Worm (Caenorhabditis elegans): ENCODE data around the gene T05C12.1.

- no peak for TF ChIP-seq med-1 (GFP tag; optimal IDR thresholded peaks at IDR 0.05; ENCODE audit: insufficient read depth)
- no peak for TF ChIP-seq flt-1 (GFP tag; IDR thresholded peaks at IDR 0.05)
- no peak for TF ChIP-seq klf-2 (GFP tag; conservative IDR thresholded peaks at IDR 0.05)
- TF ChIP-seq tab-1 (GFP tag; IDR thresholded peaks at IDR 0.05), result no peak
These were observed 35.4 kb upstream of the T05C12.1 start, which contains the start of gene cdc-48.2 for ce11 chrII:8138015-8138546.

Measured in whole organism, midembryonic.